Fruit fly (Drosophila melanogaster) whole organism, embryonic: Measurements from ENCODE around the gene CG4953.

Experiments used
- Aef1 ChIP-seq: fragments of 200-800 bp; sonication (Bioruptor generic); IDR thresholded peaks from 3 replicates; pipeline ENCODE4 v1.3.6; 2022; ENCODE audit warnings: missing biosample characterization, missing genetic modification characterization
- Antp ChIP-seq: fragments of 200-800 bp; sonication (Bioruptor generic); optimal IDR thresholded peaks from 3 replicates; lab custom pipeline; 2016; ENCODE audit warnings: missing biosample characterization, missing genetic modification characterization
- B-H1 ChIP-seq: fragments of 200-800 bp; sonication (Bioruptor generic); IDR thresholded peaks from 3 replicates; pipeline ENCODE4 v1.3.6; 2022; ENCODE audit warnings: missing biosample characterization, missing genetic modification characterization
- BEAF-32 ChIP-seq: fragments of 200-800 bp; sonication (Bioruptor generic); optimal IDR thresholded peaks from 3 replicates; lab custom pipeline; 2017; ENCODE audit warnings: missing biosample characterization, missing genetic modification characterization, mild to moderate bottlenecking, moderate library complexity, missing genetic modification reagents
- CG10462 ChIP-seq: fragments of 200-800 bp; sonication (Bioruptor generic); optimal IDR thresholded peaks from 2 replicates; lab custom pipeline; 2016; ENCODE audit warnings: missing biosample characterization, missing genetic modification characterization
- CG11560 ChIP-seq: fragments of 200-800 bp; sonication (Bioruptor generic); IDR thresholded peaks from 3 replicates; pipeline ENCODE4 v1.3.6; 2022; ENCODE audit warnings: missing biosample characterization, missing genetic modification characterization
- CG12659 ChIP-seq: fragments of 200-800 bp; sonication (Bioruptor generic); optimal IDR thresholded peaks from 3 replicates; lab custom pipeline; 2017; ENCODE audit warnings: mild to moderate bottlenecking, missing biosample characterization, missing genetic modification reagents, missing genetic modification characterization
- CG13123 ChIP-seq: fragments of 200-800 bp; sonication (Bioruptor generic); optimal IDR thresholded peaks from 2 replicates; lab custom pipeline; 2016; ENCODE audit warnings: missing biosample characterization, missing genetic modification characterization
- CG14050 ChIP-seq: fragments of 200-800 bp; sonication (Bioruptor generic); IDR thresholded peaks from 3 replicates; pipeline ENCODE4 v1.3.6; 2022; ENCODE audit warnings: missing biosample characterization, missing genetic modification characterization
- CG15601 ChIP-seq: fragments of 200-800 bp; sonication (Bioruptor generic); optimal IDR thresholded peaks from 3 replicates; lab custom pipeline; 2019; ENCODE audit warnings: missing biosample characterization, mild to moderate bottlenecking, missing genetic modification characterization, moderate library complexity
- CG17802 ChIP-seq: fragments of 200-800 bp; sonication (Bioruptor generic); optimal IDR thresholded peaks from 2 replicates; lab custom pipeline; 2018; ENCODE audit warnings: missing biosample characterization, mild to moderate bottlenecking, missing genetic modification characterization, moderate library complexity
- CG1792 ChIP-seq: fragments of 200-800 bp; sonication (Bioruptor generic); optimal IDR thresholded peaks from 2 replicates; lab custom pipeline; 2016; ENCODE audit warnings: missing biosample characterization, missing genetic modification characterization
- CG2202 ChIP-seq: fragments of 200-800 bp; sonication (Bioruptor generic); optimal IDR thresholded peaks from 2 replicates; lab custom pipeline; 2018; ENCODE audit warnings: missing biosample characterization, mild to moderate bottlenecking, missing genetic modification characterization
- CG2889 ChIP-seq: fragments of 200-800 bp; sonication (Bioruptor generic); IDR thresholded peaks from 3 replicates; pipeline ENCODE4 v1.3.6; 2022; ENCODE audit warnings: missing biosample characterization, missing genetic modification characterization
- CG34224 ChIP-seq: fragments of 200-800 bp; sonication (Bioruptor generic); IDR thresholded peaks from 3 replicates; pipeline ENCODE4 v1.3.6; 2022; ENCODE audit warnings: missing biosample characterization, missing genetic modification characterization; ENCODE audit not compliant: partially characterized antibody
- CG34376 ChIP-seq: fragments of 200-800 bp; sonication (Bioruptor generic); optimal IDR thresholded peaks from 2 replicates; lab custom pipeline; 2018; ENCODE audit warnings: missing biosample characterization, mild to moderate bottlenecking, missing genetic modification characterization
- CG34422 ChIP-seq: fragments of 200-800 bp; sonication (Bioruptor generic); IDR thresholded peaks from 3 replicates; pipeline ENCODE4 v1.3.6; 2022; ENCODE audit warnings: missing biosample characterization, missing genetic modification characterization
- CG3847 ChIP-seq: fragments of 200-800 bp; sonication (Bioruptor generic); IDR thresholded peaks from 2 replicates; pipeline ENCODE4 v1.3.6; 2022; ENCODE audit warnings: missing biosample characterization, missing genetic modification characterization
- CG4328 ChIP-seq: fragments of 200-800 bp; sonication (Bioruptor generic); optimal IDR thresholded peaks from 3 replicates; lab custom pipeline; 2017; ENCODE audit warnings: missing biosample characterization, missing genetic modification reagents, missing genetic modification characterization
- CG6272 ChIP-seq: fragments of 200-800 bp; sonication (Bioruptor generic); IDR thresholded peaks from 2 replicates; pipeline ENCODE4 v1.3.6; 2022; ENCODE audit warnings: missing biosample characterization, missing genetic modification characterization
- CG6654 ChIP-seq: fragments of 200-800 bp; sonication (Bioruptor generic); optimal IDR thresholded peaks from 2 replicates; lab custom pipeline; 2017; ENCODE audit warnings: missing biosample characterization, mild to moderate bottlenecking, missing genetic modification characterization
- CG8290 ChIP-seq, 3 experiments: fragments of 200-800 bp; sonication (Bioruptor generic); optimal IDR thresholded peaks; 2 replicates each; lab custom pipeline; 2016 to 2019; ENCODE audit warnings: missing biosample characterization in 3 of 3, missing genetic modification characterization in 3 of 3, mild to moderate bottlenecking in 2 of 3, moderate library complexity in 1 of 3
- CG9609 ChIP-seq: fragments of 200-800 bp; sonication (Bioruptor generic); optimal IDR thresholded peaks from 3 replicates; lab custom pipeline; 2016; ENCODE audit warnings: missing biosample characterization, missing genetic modification characterization
- D ChIP-seq, 2 experiments: fragments of 200-800 bp in 1 of 2; fragments of >200 bp in 1 of 2; sonication (Bioruptor generic) in 1 of 2; optimal IDR thresholded peaks; 2 replicates in 1 of 2; 3 replicates in 1 of 2; lab custom pipeline; 2017; ENCODE audit warnings: mild to moderate bottlenecking in 1 of 2, missing biosample characterization in 1 of 2, missing genetic modification characterization in 1 of 2, missing genetic modification reagents in 1 of 2
- Dad ChIP-seq: fragments of 200-800 bp; sonication (Bioruptor generic); optimal IDR thresholded peaks from 3 replicates; lab custom pipeline; 2016; ENCODE audit warnings: missing biosample characterization, missing genetic modification characterization
- Dll ChIP-seq: fragments of 200-800 bp; sonication (Bioruptor generic); IDR thresholded peaks from 4 replicates; pipeline ENCODE4 v1.3.6; 2022; ENCODE audit warnings: missing biosample characterization, missing genetic modification characterization; ENCODE audit not compliant: partially characterized antibody
- HHEX ChIP-seq: fragments of 200-800 bp; sonication (Bioruptor generic); optimal IDR thresholded peaks from 3 replicates; lab custom pipeline; 2017; ENCODE audit warnings: missing biosample characterization, mild to moderate bottlenecking, missing genetic modification characterization, missing genetic modification reagents
- Nf-YB ChIP-seq: fragments of 200-800 bp; sonication (Bioruptor generic); optimal IDR thresholded peaks from 3 replicates; lab custom pipeline; 2019; ENCODE audit warnings: missing biosample characterization, mild to moderate bottlenecking, missing genetic modification characterization, moderate library complexity
- Ptx1 ChIP-seq: fragments of 200-800 bp; sonication (Bioruptor generic); IDR thresholded peaks from 2 replicates; pipeline ENCODE4 v1.3.6; 2022; ENCODE audit warnings: missing biosample characterization, missing genetic modification characterization
- Six4 ChIP-seq: fragments of 200-800 bp; sonication (Bioruptor generic); optimal IDR thresholded peaks from 2 replicates; lab custom pipeline; 2016; ENCODE audit warnings: missing biosample characterization, missing genetic modification characterization
- Sry-β ChIP-seq: fragments of 200-800 bp; sonication (Bioruptor generic); optimal IDR thresholded peaks from 2 replicates; lab custom pipeline; 2018; ENCODE audit warnings: missing biosample characterization, mild to moderate bottlenecking, missing genetic modification characterization, moderate library complexity
- Stat92E ChIP-seq, 3 experiments: fragments of >200 bp in 2 of 3; fragments of 200-800 bp in 1 of 3; sonication (Bioruptor generic) in 1 of 3; optimal IDR thresholded peaks; 2 replicates each; lab custom pipeline; 2017 to 2019; ENCODE audit warnings: missing biosample characterization in 3 of 3, missing genetic modification characterization in 3 of 3, mild to moderate bottlenecking in 1 of 3, moderate library complexity in 1 of 3
- Usf ChIP-seq: fragments of 200-800 bp; sonication (Bioruptor generic); optimal IDR thresholded peaks from 2 replicates; lab custom pipeline; 2017; ENCODE audit warnings: missing genotype, missing biosample characterization, missing genetic modification characterization
- bcd ChIP-seq: fragments of 200-800 bp; sonication (Bioruptor generic); optimal IDR thresholded peaks from 2 replicates; lab custom pipeline; 2017; ENCODE audit warnings: missing biosample characterization, mild to moderate bottlenecking, missing genetic modification characterization
- chinmo ChIP-seq: fragments of 200-800 bp; sonication (Bioruptor generic); IDR thresholded peaks from 4 replicates; pipeline ENCODE4 v1.3.6; 2022; ENCODE audit warnings: missing biosample characterization, missing genetic modification characterization; ENCODE audit not compliant: partially characterized antibody
- dmrt11E ChIP-seq: fragments of 200-800 bp; sonication (Bioruptor generic); optimal IDR thresholded peaks from 3 replicates; lab custom pipeline; 2018; ENCODE audit warnings: missing biosample characterization, mild to moderate bottlenecking, missing genetic modification characterization, moderate library complexity
- fru ChIP-seq: fragments of >200 bp; optimal IDR thresholded peaks from 2 replicates; lab custom pipeline; 2017
- kah ChIP-seq: fragments of 200-800 bp; sonication (Bioruptor generic); optimal IDR thresholded peaks from 2 replicates; lab custom pipeline; 2018; ENCODE audit warnings: missing biosample characterization, mild to moderate bottlenecking, missing genetic modification characterization
- lmd ChIP-seq: fragments of 200-800 bp; sonication (Bioruptor generic); IDR thresholded peaks from 2 replicates; pipeline ENCODE4 v1.3.6; 2022; ENCODE audit warnings: missing biosample characterization, missing genetic modification characterization
- pros ChIP-seq: fragments of 200-800 bp; sonication (Bioruptor generic); optimal IDR thresholded peaks from 3 replicates; lab custom pipeline; 2019; ENCODE audit warnings: missing biosample characterization, mild to moderate bottlenecking, missing genetic modification characterization, moderate library complexity
- psq ChIP-seq: fragments of 200-800 bp; sonication (Bioruptor generic); optimal IDR thresholded peaks from 2 replicates; lab custom pipeline; 2017; ENCODE audit warnings: missing biosample characterization, missing genetic modification characterization
- salm ChIP-seq: fragments of 200-800 bp; sonication (Bioruptor generic); optimal IDR thresholded peaks from 2 replicates; lab custom pipeline; 2018; ENCODE audit warnings: missing biosample characterization, mild to moderate bottlenecking, missing genetic modification characterization
- sd ChIP-seq: fragments of 200-800 bp; sonication (Bioruptor generic); optimal IDR thresholded peaks from 3 replicates; lab custom pipeline; 2018; ENCODE audit warnings: missing biosample characterization, mild to moderate bottlenecking, missing genetic modification characterization, moderate library complexity
- seq ChIP-seq: fragments of 200-800 bp; sonication (Bioruptor generic); IDR thresholded peaks from 2 replicates; pipeline ENCODE4 v1.3.6; 2022; ENCODE audit warnings: missing biosample characterization, missing genetic modification characterization
- shn ChIP-seq: fragments of 200-800 bp; sonication (Bioruptor generic); optimal IDR thresholded peaks from 3 replicates; lab custom pipeline; 2016; ENCODE audit warnings: missing biosample characterization, missing genetic modification characterization
- ssp ChIP-seq: fragments of 200-800 bp; sonication (Bioruptor generic); IDR thresholded peaks from 2 replicates; pipeline ENCODE4 v1.3.6; 2022; ENCODE audit warnings: missing biosample characterization, missing genetic modification characterization
- toy ChIP-seq: fragments of 200-800 bp; sonication (Bioruptor generic); IDR thresholded peaks from 2 replicates; pipeline ENCODE4 v1.3.6; 2022; ENCODE audit warnings: missing biosample characterization, missing genetic modification characterization
- vfl ChIP-seq: fragments of 200-800 bp; sonication (Bioruptor generic); optimal IDR thresholded peaks from 2 replicates; lab custom pipeline; 2016; ENCODE audit warnings: missing biosample characterization, missing genetic modification characterization
- zf30C ChIP-seq: fragments of 200-800 bp; sonication (Bioruptor generic); optimal IDR thresholded peaks from 3 replicates; lab custom pipeline; 2018; ENCODE audit warnings: missing biosample characterization, mild to moderate bottlenecking, missing genetic modification characterization

Gene CG4953

dm6 chr2L:10226724-10227407 lies 39.6 kb upstream of the CG4953 start, which contains the start of gene CG5708:
TSS of gene CG5708 (minus strand) at chr2L:10226808.
- TF ChIP-seq Usf (GFP tag; lab: Kevin White, UChicago): no peak
- no peak for TF ChIP-seq CG2202 (tag; lab: Kevin White, UChicago)
- no peak for TF ChIP-seq CG4328 (GFP tag; lab: Kevin White, UChicago)
- no peak for TF ChIP-seq CG34422 (GFP tag; lab: Robert Waterston, UW)
- TF ChIP-seq kah (GFP tag; lab: Kevin White, UChicago): no peak
- no peak for TF ChIP-seq B-H1 (GFP tag; lab: Robert Waterston, UW)
- TF ChIP-seq seq: no peak
- TF ChIP-seq Antp: no peak
- TF ChIP-seq CG34224: peak; percentile 30; the same call in 2 of the 3 replicates
- no peak for TF ChIP-seq zf30C (GFP tag; lab: Kevin White, UChicago)
- peak; percentile 40; the same call in 1 of the 4 replicates for TF ChIP-seq Dll (GFP tag; lab: Robert Waterston, UW)
- TF ChIP-seq CG13123 (GFP tag; lab: Kevin White, UChicago): no peak
- no peak for TF ChIP-seq CG1792 (GFP tag; lab: Kevin White, UChicago)
- no peak for TF ChIP-seq toy (GFP tag; lab: Robert Waterston, UW)
- no peak for TF ChIP-seq pros (GFP tag; lab: Kevin White, UChicago)
- peak; percentile 87 for TF ChIP-seq ssp (GFP tag; lab: Robert Waterston, UW)
- TF ChIP-seq chinmo (GFP tag; lab: Robert Waterston, UW): no peak
- no peak for TF ChIP-seq vfl (GFP tag; lab: Kevin White, UChicago)
- TF ChIP-seq Ptx1: no peak
- no peak for TF ChIP-seq Six4
- peak; percentile 73 for TF ChIP-seq sd (tag; lab: Kevin White, UChicago)
- TF ChIP-seq CG10462 (GFP tag; lab: Kevin White, UChicago): no peak
- TF ChIP-seq lmd (GFP tag; lab: Robert Waterston, UW): no peak
- no peak for TF ChIP-seq fru (lab: Kevin White, UChicago)
- TF ChIP-seq CG2889 (GFP tag; lab: Robert Waterston, UW): no peak
- no peak for TF ChIP-seq CG15601
- TF ChIP-seq CG17802 (tag; lab: Kevin White, UChicago): peak; percentile 82
- no peak for TF ChIP-seq dmrt11E
- TF ChIP-seq Sry-β (GFP tag; lab: Kevin White, UChicago): peak; percentile 92
- peak; percentile 73 for TF ChIP-seq BEAF-32 (GFP tag; lab: Kevin White, UChicago)
- peak in 1 of 3 experiments; percentile 17 for TF ChIP-seq Stat92E (GFP tag; optimal IDR thresholded peaks at IDR 0.05; lab: Kevin White, UChicago)
- no peak for TF ChIP-seq HHEX
- TF ChIP-seq bcd (GFP tag; lab: Kevin White, UChicago): no peak
- no peak for TF ChIP-seq CG6272 (GFP tag; lab: Robert Waterston, UW)
- TF ChIP-seq CG3847 (GFP tag; lab: Robert Waterston, UW): no peak
- peak; percentile 62 for TF ChIP-seq CG8290 (GFP tag; optimal IDR thresholded peaks at IDR 0.05; lab: Kevin White, UChicago)
- peak; percentile 34 to 67 for TF ChIP-seq CG8290 (tag; optimal IDR thresholded peaks at IDR 0.05; lab: Kevin White, UChicago)
- TF ChIP-seq Dad (GFP tag; lab: Kevin White, UChicago): no peak
- no peak for TF ChIP-seq CG14050
- TF ChIP-seq CG6654 (GFP tag; lab: Kevin White, UChicago): no peak
- TF ChIP-seq shn (GFP tag; lab: Kevin White, UChicago): no peak
- TF ChIP-seq CG11560: no peak
- no peak for TF ChIP-seq salm
- peak; percentile 70 for TF ChIP-seq CG12659 (GFP tag; lab: Kevin White, UChicago)
- no peak for TF ChIP-seq psq (GFP tag; lab: Kevin White, UChicago)
- TF ChIP-seq Nf-YB: no peak
- TF ChIP-seq Aef1 (GFP tag; lab: Robert Waterston, UW): no peak
- TF ChIP-seq CG34376 (GFP tag; lab: Kevin White, UChicago): no peak
- no peak for TF ChIP-seq D (optimal IDR thresholded peaks at IDR 0.05; lab: Kevin White, UChicago)
- no peak for TF ChIP-seq D (GFP tag; optimal IDR thresholded peaks at IDR 0.05; lab: Kevin White, UChicago)
- no peak for TF ChIP-seq CG9609
